Fruit fly (Drosophila melanogaster): ENCODE data around the gene Pi4KIIIalpha.
A peak's percentile ranks its signal among the peaks of the same experiment; 100 is the strongest.

Gene Pi4KIIIalpha

dm6 chrX:2619651-2620050 lies 5.0 kb upstream of the Pi4KIIIalpha start, which contains the start of the genes Tsp3A and Seipin (continued):
- TF ChIP-seq tio (GFP tag; optimal IDR thresholded peaks at IDR 0.05) = no peak
- peak; percentile 80 for TF ChIP-seq pb (GFP tag; optimal IDR thresholded peaks at IDR 0.05)
- peak; percentile 90 for TF ChIP-seq lilli (GFP tag; optimal IDR thresholded peaks at IDR 0.05)
- TF ChIP-seq jing (GFP tag; optimal IDR thresholded peaks at IDR 0.05) = no peak
- peak; percentile 80 for TF ChIP-seq CrebB (tag; optimal IDR thresholded peaks at IDR 0.05)
- TF ChIP-seq CG33213 (GFP tag; optimal IDR thresholded peaks at IDR 0.05) = peak; percentile 79
- TF ChIP-seq jumu (GFP tag; optimal IDR thresholded peaks at IDR 0.05) = peak; percentile 60
- peak; percentile 95 for TF ChIP-seq exex (tag; optimal IDR thresholded peaks at IDR 0.05)
- peak in 1 of 3 experiments; percentile 37 for TF ChIP-seq Stat92E (GFP tag; optimal IDR thresholded peaks at IDR 0.05)
- TF ChIP-seq gsb-n (tag; optimal IDR thresholded peaks at IDR 0.05) = no peak
- TF ChIP-seq amos (GFP tag; IDR thresholded peaks at IDR 0.05; ENCODE audit: partially characterized antibody) = peak; percentile 29; the same call in 1 of the 2 replicates
- TF ChIP-seq run (tag; optimal IDR thresholded peaks at IDR 0.05) = peak; percentile 47
- TF ChIP-seq HLHmδ (GFP tag; optimal IDR thresholded peaks at IDR 0.05) = no peak
- peak; percentile 9 for TF ChIP-seq p53 (GFP tag; optimal IDR thresholded peaks at IDR 0.05)
- peak; percentile 76 for TF ChIP-seq ara (GFP tag; IDR thresholded peaks at IDR 0.05)
- 0 out of 3 replicates have a peak, but pooled peaks have one; percentile 21 for TF ChIP-seq mld (GFP tag; IDR thresholded peaks at IDR 0.05; ENCODE audit: partially characterized antibody)
- peak; percentile 58 for TF ChIP-seq gcm2 (GFP tag; optimal IDR thresholded peaks at IDR 0.05)
- no peak for TF ChIP-seq hth (optimal IDR thresholded peaks at IDR 0.05)
- TF ChIP-seq CG16813 (GFP tag; IDR thresholded peaks at IDR 0.05; ENCODE audit: partially characterized antibody) = peak; percentile 40; the same call in 1 of the 3 replicates
- peak; percentile 70 for TF ChIP-seq CG10979 (tag; optimal IDR thresholded peaks at IDR 0.05)
- peak; percentile 72 for TF ChIP-seq Camta (GFP tag; optimal IDR thresholded peaks at IDR 0.05)
- TF ChIP-seq CG10209 (GFP tag; optimal IDR thresholded peaks at IDR 0.05) = peak; percentile 80
- TF ChIP-seq slou (GFP tag; optimal IDR thresholded peaks at IDR 0.05) = no peak
- TF ChIP-seq CG1024 (GFP tag; IDR thresholded peaks at IDR 0.05) = peak; percentile 77
- TF ChIP-seq CG12942 (GFP tag; optimal IDR thresholded peaks at IDR 0.05) = peak; percentile 73
- peak; percentile 84 for TF ChIP-seq Aef1 (GFP tag; IDR thresholded peaks at IDR 0.05)
- peak; percentile 72; the same call in 1 of the 2 replicates for TF ChIP-seq bowl (GFP tag; IDR thresholded peaks at IDR 0.05)
- peak; percentile 89 for TF ChIP-seq BtbVII (GFP tag; optimal IDR thresholded peaks at IDR 0.05)
- no peak for TF ChIP-seq trh (GFP tag; optimal IDR thresholded peaks at IDR 0.05)
- TF ChIP-seq klu (GFP tag; IDR thresholded peaks at IDR 0.05) = peak; percentile 67; the same call in 1 of the 2 replicates
- peak; percentile 35 for TF ChIP-seq CG8290 (GFP tag; optimal IDR thresholded peaks at IDR 0.05)
- TF ChIP-seq CG8290 (tag; optimal IDR thresholded peaks at IDR 0.05) = peak in 1 of 2 experiments; percentile 98
- peak; percentile 28 for TF ChIP-seq stwl (tag; optimal IDR thresholded peaks at IDR 0.05)
- no peak for TF ChIP-seq Tbp (GFP tag; optimal IDR thresholded peaks at IDR 0.05)
- peak; percentile 88 for TF ChIP-seq Rx (GFP tag; IDR thresholded peaks at IDR 0.05)
- TF ChIP-seq pnt (GFP tag; optimal IDR thresholded peaks at IDR 0.05) = peak; percentile 57
- TF ChIP-seq prd (optimal IDR thresholded peaks at IDR 0.05) = no peak
- TF ChIP-seq prd (GFP tag; IDR thresholded peaks at IDR 0.05) = peak; percentile 88
- TF ChIP-seq zen2 (GFP tag; IDR thresholded peaks at IDR 0.05; ENCODE audit: partially characterized antibody) = peak; percentile 16; the same call in 1 of the 3 replicates
- peak; percentile 44 for TF ChIP-seq sna (GFP tag; IDR thresholded peaks at IDR 0.05; ENCODE audit: partially characterized antibody)
- no peak for TF ChIP-seq pros (GFP tag; optimal IDR thresholded peaks at IDR 0.05)
- no peak for TF ChIP-seq CG18764 (GFP tag; optimal IDR thresholded peaks at IDR 0.05)
- TF ChIP-seq schlank (tag; optimal IDR thresholded peaks at IDR 0.05) = peak; percentile 87
- peak; percentile 83 for TF ChIP-seq wdn (GFP tag; IDR thresholded peaks at IDR 0.05)
- peak; percentile 80 for TF ChIP-seq CG7556 (GFP tag; optimal IDR thresholded peaks at IDR 0.05)
- TF ChIP-seq br (optimal IDR thresholded peaks at IDR 0.05) = no peak
- TF ChIP-seq CG9437 (GFP tag; optimal IDR thresholded peaks at IDR 0.05) = peak; percentile 52
- peak; percentile 90 for TF ChIP-seq CG13624 (GFP tag; optimal IDR thresholded peaks at IDR 0.05)
- TF ChIP-seq Mrtf (GFP tag; IDR thresholded peaks at IDR 0.05) = peak; percentile 87
- peak; percentile 86 for TF ChIP-seq Dbx (GFP tag; IDR thresholded peaks at IDR 0.05)
- TF ChIP-seq CG4328 (GFP tag; optimal IDR thresholded peaks at IDR 0.05) = peak; percentile 60
- peak; percentile 48 for TF ChIP-seq pzg (GFP tag; optimal IDR thresholded peaks at IDR 0.05)
